Worm (Caenorhabditis elegans) whole organism, L1 larva: Measurements from ENCODE around the gene his-59.
A peak's percentile ranks its signal among the peaks of the same experiment; 100 is the strongest.

Source experiments
- C16A3.4 ChIP-seq: fragments of 150-350 bp; optimal IDR thresholded peaks from 2 replicates; lab custom pipeline; 2014; ENCODE audit warnings: missing biosample characterization, missing genetic modification characterization
- aha-1 ChIP-seq: fragments of 150-350 bp; optimal IDR thresholded peaks from 2 replicates; lab custom pipeline; 2014; ENCODE audit warnings: missing biosample characterization, missing genetic modification characterization
- alr-1 ChIP-seq: fragments of 200-800 bp; sonication (Bioruptor generic); optimal IDR thresholded peaks from 2 replicates; lab custom pipeline; 2018; ENCODE audit warnings: borderline replicate concordance, mild to moderate bottlenecking, missing genetic modification characterization, missing compliant biosample characterization
- ama-1 ChIP-seq: fragments of 150-350 bp; optimal IDR thresholded peaks from 2 replicates; lab custom pipeline; 2014
- blmp-1 ChIP-seq: fragments of 150-350 bp; optimal IDR thresholded peaks from 2 replicates; lab custom pipeline; 2014; ENCODE audit warnings: missing biosample characterization, missing genetic modification characterization
- ceh-82 ChIP-seq, 3 experiments: fragments of 150-350 bp in 1 of 3; sonication (generic microtip) in 2 of 3; optimal IDR thresholded peaks; 2 replicates each; lab custom pipeline; 2014 to 2017; ENCODE audit warnings: missing biosample characterization in 3 of 3, missing genetic modification characterization in 3 of 3
- ceh-88 ChIP-seq: fragments of 200-800 bp; sonication (Bioruptor generic); IDR thresholded peaks from 2 replicates; pipeline ENCODE4 v1.3.6; 2022; ENCODE audit warnings: missing genetic modification characterization, missing compliant biosample characterization
- ceh-90 ChIP-seq: sonication (generic microtip); optimal IDR thresholded peaks from 2 replicates; lab custom pipeline; 2016; ENCODE audit warnings: missing genetic modification characterization, missing compliant biosample characterization
- efl-1 ChIP-seq, 4 experiments: fragments of 150-350 bp; optimal IDR thresholded peaks in 3 of 4; peaks in 1 of 4; 1 replicate in 1 of 4; 2 replicates in 3 of 4; lab custom pipeline; 2014; ENCODE audit warnings: missing biosample characterization in 2 of 4, missing genetic modification characterization in 2 of 4, missing genetic modification reagents in 2 of 4
- efl-3 ChIP-seq: fragments of 200-800 bp; sonication (Bioruptor generic); optimal IDR thresholded peaks from 2 replicates; lab custom pipeline; 2018; ENCODE audit warnings: mild to moderate bottlenecking, missing genetic modification characterization, missing compliant biosample characterization
- egl-13 ChIP-seq: sonication (generic microtip); optimal IDR thresholded peaks from 2 replicates; lab custom pipeline; 2016; ENCODE audit warnings: missing genotype, missing genetic modification reagents, missing genetic modification characterization, missing compliant biosample characterization
- elt-3 ChIP-seq, 6 experiments: fragments of 150-350 bp in 1 of 6; sonication (generic microtip); optimal IDR thresholded peaks; 2 replicates each; lab custom pipeline; 2017 to 2018; ENCODE audit warnings: missing biosample characterization in 6 of 6, missing genetic modification characterization in 6 of 6, inconsistent platforms in 1 of 6
- ets-5 ChIP-seq: fragments of 200-800 bp; sonication (Bioruptor generic); IDR thresholded peaks from 2 replicates; pipeline ENCODE4 v1.3.6; 2022; ENCODE audit warnings: missing genetic modification characterization, missing compliant biosample characterization
- fkh-4 ChIP-seq: sonication (generic microtip); optimal IDR thresholded peaks from 2 replicates; lab custom pipeline; 2016; ENCODE audit warnings: missing compliant biosample characterization, missing genetic modification characterization, borderline replicate concordance
- fos-1 ChIP-seq: fragments of 150-350 bp; optimal IDR thresholded peaks from 2 replicates; lab custom pipeline; 2014; ENCODE audit warnings: missing biosample characterization, missing genetic modification characterization
- grh-1 ChIP-seq: fragments of 200-800 bp; sonication (Bioruptor generic); IDR thresholded peaks from 2 replicates; pipeline ENCODE4 v1.3.6; 2022; ENCODE audit warnings: missing genetic modification reagents, missing genetic modification characterization, missing compliant biosample characterization
- isw-1 ChIP-seq: fragments of 200-800 bp; sonication (Bioruptor generic); IDR thresholded peaks from 2 replicates; pipeline ENCODE4 v1.3.6; 2022; ENCODE audit warnings: missing genetic modification characterization, missing compliant biosample characterization
- lin-13 ChIP-seq: fragments of 150-350 bp; optimal IDR thresholded peaks from 2 replicates; lab custom pipeline; 2014; ENCODE audit warnings: missing biosample characterization, missing genetic modification reagents, missing genetic modification characterization
- lin-14 ChIP-seq: fragments of 200-800 bp; sonication (Bioruptor generic); optimal IDR thresholded peaks from 2 replicates; lab custom pipeline; 2018; ENCODE audit warnings: mild to moderate bottlenecking, missing genetic modification characterization, moderate library complexity, missing compliant biosample characterization
- lin-15B ChIP-seq: fragments of 150-350 bp; sonication (generic microtip); optimal IDR thresholded peaks from 3 replicates; lab custom pipeline; 2014; ENCODE audit warnings: missing biosample characterization, missing genetic modification characterization
- lin-39 ChIP-seq: fragments of 150-350 bp; optimal IDR thresholded peaks from 2 replicates; lab custom pipeline; 2014; ENCODE audit warnings: missing biosample characterization, missing genetic modification reagents, missing genetic modification characterization
- mab-9 ChIP-seq: fragments of 200-800 bp; sonication (Bioruptor generic); IDR thresholded peaks from 2 replicates; pipeline ENCODE4 v1.3.6; 2022; ENCODE audit warnings: missing genetic modification reagents, missing genetic modification characterization, missing compliant biosample characterization
- mep-1 ChIP-seq: fragments of 150-350 bp; optimal IDR thresholded peaks from 2 replicates; lab custom pipeline; 2014; ENCODE audit warnings: missing biosample characterization, missing genetic modification characterization
- nhr-19 ChIP-seq: fragments of 200-800 bp; sonication (Bioruptor generic); conservative IDR thresholded peaks from 2 replicates; pipeline ENCODE4 v1.3.6; 2022; ENCODE audit warnings: missing genetic modification characterization, missing compliant biosample characterization
- nhr-20 ChIP-seq: sonication (generic microtip); optimal IDR thresholded peaks from 2 replicates; lab custom pipeline; 2016; ENCODE audit warnings: mild to moderate bottlenecking, missing genetic modification characterization, missing compliant biosample characterization
- nhr-71 ChIP-seq: sonication (generic microtip); optimal IDR thresholded peaks from 2 replicates; lab custom pipeline; 2016; ENCODE audit warnings: mild to moderate bottlenecking, missing genetic modification characterization, moderate library complexity, missing compliant biosample characterization
- nhr-76 ChIP-seq: sonication (generic microtip); optimal IDR thresholded peaks from 2 replicates; lab custom pipeline; 2017; ENCODE audit warnings: missing biosample characterization, missing genetic modification characterization
- nhr-84 ChIP-seq: sonication (generic microtip); optimal IDR thresholded peaks from 2 replicates; lab custom pipeline; 2017; ENCODE audit warnings: missing biosample characterization, missing genetic modification characterization
- nhr-85 ChIP-seq: sonication (generic microtip); peaks from one replicate; lab custom pipeline; 2016; ENCODE audit warnings: missing genetic modification characterization, inconsistent platforms, missing compliant biosample characterization
- nhr-90 ChIP-seq: sonication (generic microtip); optimal IDR thresholded peaks from 2 replicates; lab custom pipeline; 2016; ENCODE audit warnings: mild to moderate bottlenecking, missing genetic modification characterization, missing compliant biosample characterization; ENCODE audit not compliant: poor library complexity
- pax-3 ChIP-seq: fragments of 200-800 bp; sonication (Bioruptor generic); optimal IDR thresholded peaks from 2 replicates; lab custom pipeline; 2018; ENCODE audit warnings: mild to moderate bottlenecking, missing genetic modification characterization, moderate library complexity, missing compliant biosample characterization
- pqm-1 ChIP-seq: sonication (generic microtip); optimal IDR thresholded peaks from 3 replicates; lab custom pipeline; 2017; ENCODE audit warnings: missing biosample characterization, missing genetic modification characterization
- rnt-1 ChIP-seq: sonication (generic microtip); optimal IDR thresholded peaks from 2 replicates; lab custom pipeline; 2016; ENCODE audit warnings: mild to moderate bottlenecking, missing genetic modification characterization, moderate library complexity, missing compliant biosample characterization
- snpc-4 ChIP-seq: fragments of 150-350 bp; optimal IDR thresholded peaks from 2 replicates; lab custom pipeline; 2014; ENCODE audit warnings: missing biosample characterization, missing genetic modification characterization
- snu-23 ChIP-seq: sonication (generic microtip); optimal IDR thresholded peaks from 2 replicates; lab custom pipeline; 2016; ENCODE audit warnings: missing genetic modification characterization, missing compliant biosample characterization
- sup-37 ChIP-seq: fragments of 200-800 bp; sonication (Bioruptor generic); optimal IDR thresholded peaks from 2 replicates; lab custom pipeline; 2018; ENCODE audit warnings: mild to moderate bottlenecking, missing genetic modification characterization, missing compliant biosample characterization
- swsn-7 ChIP-seq: sonication (generic microtip); optimal IDR thresholded peaks from 2 replicates; lab custom pipeline; 2016; ENCODE audit warnings: missing genetic modification characterization, missing compliant biosample characterization
- tbx-2 ChIP-seq: sonication (generic microtip); optimal IDR thresholded peaks from 2 replicates; lab custom pipeline; 2016; ENCODE audit warnings: missing genetic modification characterization, missing compliant biosample characterization
- tlp-1 ChIP-seq: fragments of 150-350 bp; optimal IDR thresholded peaks from 2 replicates; lab custom pipeline; 2014; ENCODE audit warnings: missing biosample characterization, missing genetic modification characterization
- unc-62 ChIP-seq: fragments of 150-350 bp; optimal IDR thresholded peaks from 2 replicates; lab custom pipeline; 2014; ENCODE audit warnings: missing biosample characterization, missing genetic modification reagents, missing genetic modification characterization
- unc-86 ChIP-seq: sonication (generic microtip); optimal IDR thresholded peaks from 2 replicates; lab custom pipeline; 2016; ENCODE audit warnings: missing genetic modification characterization, missing compliant biosample characterization
- unc-98 ChIP-seq: fragments of 200-800 bp; sonication (Bioruptor generic); IDR thresholded peaks from 2 replicates; pipeline ENCODE4 v1.3.6; 2022; ENCODE audit warnings: missing genetic modification characterization, missing compliant biosample characterization
- xbp-1 ChIP-seq: sonication (generic microtip); optimal IDR thresholded peaks from 2 replicates; lab custom pipeline; 2016; ENCODE audit warnings: missing genetic modification characterization, missing compliant biosample characterization
- zip-4 ChIP-seq: fragments of 200-800 bp; sonication (Bioruptor generic); optimal IDR thresholded peaks from 2 replicates; lab custom pipeline; 2018; ENCODE audit warnings: mild to moderate bottlenecking, missing genetic modification characterization, moderate library complexity, missing compliant biosample characterization
- ztf-11 ChIP-seq, 2 experiments: sonication (generic microtip); optimal IDR thresholded peaks; 2 replicates each; lab custom pipeline; 2016 to 2017; ENCODE audit warnings: missing genetic modification characterization in 2 of 2, missing biosample characterization in 1 of 2, missing compliant biosample characterization in 1 of 2
- ztf-4 ChIP-seq: fragments of 150-350 bp; optimal IDR thresholded peaks from 2 replicates; lab custom pipeline; 2014; ENCODE audit warnings: missing biosample characterization, missing genetic modification characterization

Gene his-59

ce11 chrIV:7487554-7488456 lies at the start of gene his-59, which contains the start of gene his-60:
his-59 (plus strand) TSS chrIV:7488249.
his-60 (minus strand) TSS chrIV:7487992.
- TF ChIP-seq unc-86 (tag; lab: Kevin White, UChicago) (peak; percentile 58), snu-23 (GFP tag; lab: Kevin White, UChicago) (peak; percentile 55), nhr-19 (GFP tag; lab: Robert Waterston, UW) (peak; percentile 41), isw-1 (GFP tag; lab: Robert Waterston, UW) (peak; percentile 7; the same call in 1 of the 2 replicates), xbp-1 (peak; percentile 19), ceh-82 (tag; optimal IDR thresholded peaks at IDR 0.05; lab: Kevin White, UChicago) (no peak), unc-98 (no peak), ceh-90 (no peak), tbx-2 (peak; percentile 47), efl-3 (peak; percentile 70), nhr-90 (tag; lab: Kevin White, UChicago) (peak; percentile 63), nhr-20 (tag; lab: Kevin White, UChicago) (peak; percentile 43), mep-1 (tag; lab: Kevin White, UChicago) (peak; percentile 58), ztf-11 (tag; optimal IDR thresholded peaks at IDR 0.05; lab: Kevin White, UChicago) (peak in 1 of 2 experiments; percentile 93), nhr-71 (tag; lab: Kevin White, UChicago) (peak; percentile 57), fos-1 (tag; lab: Kevin White, UChicago) (no peak), lin-14 (peak; percentile 67), lin-39 (tag; lab: Kevin White, UChicago) (peak; percentile 36), grh-1 (GFP tag; lab: Robert Waterston, UW) (peak; percentile 47; the same call in 1 of the 2 replicates), C16A3.4 (tag; lab: Kevin White, UChicago) (peak; percentile 36), lin-13 (no peak), ceh-88 (GFP tag; lab: Robert Waterston, UW) (0 out of 2 replicates have a peak, but pooled peaks have one; percentile 14), efl-1 (optimal IDR thresholded peaks at IDR 0.05; lab: Kevin White, UChicago) (peak; percentile 8 to 28), efl-1 (GFP tag; optimal IDR thresholded peaks at IDR 0.05 in 1 of 2; lab: Kevin White, UChicago) (no peak), rnt-1 (tag; lab: Kevin White, UChicago) (peak; percentile 31), swsn-7 (tag; lab: Kevin White, UChicago) (peak; percentile 68), nhr-85 (tag; lab: Kevin White, UChicago) (peak; percentile 79)

DNA sequence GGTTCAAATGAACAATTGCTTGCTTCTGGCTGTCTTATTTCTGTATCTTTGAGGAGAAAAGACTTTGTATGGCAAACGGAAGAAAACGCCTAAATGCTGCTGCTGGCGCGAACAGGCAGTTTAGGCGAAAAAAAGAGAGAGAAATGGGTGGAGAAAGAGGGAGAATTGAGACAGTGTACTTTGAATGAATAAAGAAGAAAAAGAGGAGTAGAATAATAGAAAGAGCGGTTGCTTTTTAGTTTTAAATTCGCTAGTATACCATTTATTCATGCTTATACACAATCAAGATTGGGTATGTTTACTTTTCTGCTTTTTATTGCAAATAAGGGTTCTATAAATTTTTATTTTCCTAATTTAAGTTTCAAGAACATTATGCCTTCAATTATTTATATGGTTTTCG lies 48.7 kb upstream of the his-59 start:
- TF ChIP-seq blmp-1 (tag; lab: Kevin White, UChicago), result peak; percentile 8
- no peak for TF ChIP-seq tlp-1
- TF ChIP-seq xbp-1, result no peak
- no peak for TF ChIP-seq nhr-19 (GFP tag; lab: Robert Waterston, UW)
- no peak for TF ChIP-seq ztf-11 (tag; optimal IDR thresholded peaks at IDR 0.05; lab: Kevin White, UChicago)
- TF ChIP-seq lin-15B (tag; lab: Kevin White, UChicago), result no peak
- TF ChIP-seq nhr-84 (tag; lab: Kevin White, UChicago), result no peak

DNA sequence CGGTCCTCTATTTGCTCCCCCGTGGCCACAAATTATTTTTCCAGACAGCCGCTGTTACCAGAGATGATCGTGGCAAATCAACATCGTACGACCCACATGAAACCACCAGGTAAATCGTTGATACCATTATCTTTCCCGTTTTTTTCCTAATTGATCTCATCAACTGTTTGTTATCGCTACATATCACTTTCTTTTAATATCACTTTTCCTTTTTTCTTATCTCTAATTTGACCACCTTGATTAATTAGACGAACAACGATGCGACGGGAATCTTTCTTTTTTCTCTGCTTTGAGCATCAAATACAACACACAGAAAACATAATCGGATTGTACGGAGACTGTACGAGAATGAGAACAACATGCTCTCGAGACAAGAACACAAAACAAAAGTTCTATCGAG lies 47.8 kb upstream of the his-59 start:
- TF ChIP-seq blmp-1 (tag; lab: Kevin White, UChicago) (peak; percentile 97), ama-1 (lab: Kevin White, UChicago) (no peak), elt-3 (tag; optimal IDR thresholded peaks at IDR 0.05; lab: Kevin White, UChicago) (peak in 4 of 6 experiments; percentile 1 to 77 (median 42)), pqm-1 (no peak), fkh-4 (tag; lab: Kevin White, UChicago) (no peak), efl-3 (no peak)

- TF ChIP-seq egl-13 (tag; lab: Kevin White, UChicago) (no peak), zip-4 (GFP tag; lab: Kevin White, UChicago) (no peak), aha-1 (tag; lab: Kevin White, UChicago) (no peak), unc-86 (tag; lab: Kevin White, UChicago) (no peak), sup-37 (GFP tag; lab: Kevin White, UChicago) (no peak), alr-1 (tag; lab: Kevin White, UChicago) (no peak), snpc-4 (tag; lab: Kevin White, UChicago) (no peak), nhr-90 (tag; lab: Kevin White, UChicago) (no peak), ztf-4 (tag; lab: Kevin White, UChicago) (no peak), tlp-1 (no peak), unc-62 (GFP tag; lab: Kevin White, UChicago) (no peak), nhr-76 (tag; lab: Kevin White, UChicago) (no peak), ets-5 (no peak), pax-3 (no peak), mab-9 (GFP tag; lab: Robert Waterston, UW) (no peak)
These were observed 42.8 kb upstream of the his-59 start, which contains the start of gene valv-1 for ce11 chrIV:7445236-7445635. valv-1 (minus strand) TSS chrIV:7445336.
